Worm (Caenorhabditis elegans): ENCODE results near the gene M60.6.

Gene M60.6

ce11 chrX:8257687-8258086 is 5.4 kb upstream of the M60.6 start:
- no peak for TF ChIP-seq unc-62 (GFP tag; optimal IDR thresholded peaks at IDR 0.05)

- no peak for TF ChIP-seq unc-62 (GFP tag; optimal IDR thresholded peaks at IDR 0.05)
Observed at ce11 chrX:8255433-8255832, 3.2 kb upstream of the M60.6 start.

ce11 chrX:8247088-8247487 is 5.2 kb downstream of the M60.6 start:
- no peak for TF ChIP-seq unc-62 (GFP tag; optimal IDR thresholded peaks at IDR 0.05)

DNA sequence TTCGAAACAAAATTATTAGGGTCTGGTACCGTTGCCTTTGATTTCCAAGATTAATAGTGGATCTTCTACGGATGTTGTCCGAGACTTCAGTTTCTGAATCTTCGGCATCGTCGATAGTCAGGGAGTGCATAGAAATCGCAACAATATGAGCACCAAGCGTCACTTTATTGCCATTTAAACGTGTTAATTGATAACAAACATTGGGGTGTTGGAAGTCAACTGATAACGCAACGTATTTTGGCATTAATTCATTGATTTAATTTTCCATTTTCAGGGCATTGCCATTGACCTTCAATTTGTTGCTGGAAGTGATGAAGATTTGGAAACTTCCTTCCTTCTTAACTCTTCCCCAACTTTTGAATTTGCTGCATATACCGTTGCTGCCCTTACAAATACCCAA is 6.1 kb downstream of the M60.6 start, which contains the start of gene kqt-2:
TSS of gene kqt-2 (minus strand) at position 244 of the 400 bp plus-strand sequence.
- TF ChIP-seq unc-62 (GFP tag; optimal IDR thresholded peaks at IDR 0.05) = no peak

DNA sequence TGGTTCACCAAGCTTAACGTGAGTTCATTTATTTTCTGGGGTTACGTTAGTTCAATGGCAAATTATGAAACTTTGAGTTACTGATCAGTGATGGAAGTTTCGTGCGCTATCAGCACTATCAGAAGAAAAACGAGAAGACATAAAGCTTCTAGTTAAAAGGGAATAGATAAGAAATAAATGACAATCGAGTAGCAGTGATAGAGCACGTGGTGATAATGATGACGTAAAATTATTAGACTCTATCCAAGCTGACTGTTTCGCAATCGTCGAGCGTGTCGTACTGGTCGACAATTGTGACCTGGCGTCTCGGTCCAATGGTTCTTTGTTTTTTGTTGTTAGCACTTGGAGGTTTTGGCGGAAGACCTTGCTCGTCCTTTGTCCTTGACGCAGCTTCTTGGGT is 9.1 kb downstream of the M60.6 start:
- TF ChIP-seq unc-62 (GFP tag; optimal IDR thresholded peaks at IDR 0.05) = no peak

- TF ChIP-seq unc-62 (GFP tag; optimal IDR thresholded peaks at IDR 0.05) = no peak
Observed at ce11 chrX:8241906-8242305, 10.4 kb downstream of the M60.6 start, which contains the start of gene endu-2. TSS of gene endu-2 (plus strand) at chrX:8242301.

- no peak for TF ChIP-seq unc-62 (GFP tag; optimal IDR thresholded peaks at IDR 0.05)
Observed at ce11 chrX:8238639-8239055, 13.6 kb downstream of the M60.6 start.

ce11 chrX:8236515-8236914 is 15.7 kb downstream of the M60.6 start:
- no peak for TF ChIP-seq unc-62 (GFP tag; optimal IDR thresholded peaks at IDR 0.05)

- no peak for TF ChIP-seq unc-62 (GFP tag; optimal IDR thresholded peaks at IDR 0.05)
Observed at ce11 chrX:8235994-8236393, 16.3 kb downstream of the M60.6 start, which contains the start of gene M60.4. TSS of gene M60.4 (minus strand) at chrX:8236314.

- TF ChIP-seq unc-62 (GFP tag; optimal IDR thresholded peaks at IDR 0.05) = no peak
Observed at ce11 chrX:8233554-8233953, 18.7 kb downstream of the M60.6 start.

- TF ChIP-seq unc-62 (GFP tag; optimal IDR thresholded peaks at IDR 0.05) = no peak
Observed at ce11 chrX:8231858-8232257, 20.4 kb downstream of the M60.6 start, which contains the start of gene K02A6.3. TSS of gene K02A6.3 (minus strand) at chrX:8231931.

DNA sequence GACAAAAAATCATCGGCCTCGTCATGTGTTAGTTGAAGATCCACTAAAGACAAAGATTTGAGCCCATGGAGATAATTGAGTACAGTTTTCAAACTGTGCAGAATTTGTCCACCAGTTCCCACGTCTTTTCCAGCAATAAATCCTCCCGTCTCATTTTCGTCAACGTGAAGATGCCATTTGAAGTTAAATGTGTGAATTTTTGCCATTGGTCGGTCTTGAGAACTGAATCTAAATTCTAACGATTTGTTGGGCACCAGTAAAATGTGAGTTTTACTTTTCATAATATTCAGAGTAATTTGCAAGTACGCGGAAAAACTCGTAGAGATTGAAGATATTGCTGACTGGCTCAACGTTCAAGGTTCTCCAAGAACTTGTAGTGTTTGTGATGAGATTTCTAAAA is 21.7 kb downstream of the M60.6 start:
- no peak for TF ChIP-seq unc-62 (GFP tag; optimal IDR thresholded peaks at IDR 0.05)

- no peak for TF ChIP-seq unc-62 (GFP tag; optimal IDR thresholded peaks at IDR 0.05)
Observed at ce11 chrX:8229221-8229620, 23.0 kb downstream of the M60.6 start.

DNA sequence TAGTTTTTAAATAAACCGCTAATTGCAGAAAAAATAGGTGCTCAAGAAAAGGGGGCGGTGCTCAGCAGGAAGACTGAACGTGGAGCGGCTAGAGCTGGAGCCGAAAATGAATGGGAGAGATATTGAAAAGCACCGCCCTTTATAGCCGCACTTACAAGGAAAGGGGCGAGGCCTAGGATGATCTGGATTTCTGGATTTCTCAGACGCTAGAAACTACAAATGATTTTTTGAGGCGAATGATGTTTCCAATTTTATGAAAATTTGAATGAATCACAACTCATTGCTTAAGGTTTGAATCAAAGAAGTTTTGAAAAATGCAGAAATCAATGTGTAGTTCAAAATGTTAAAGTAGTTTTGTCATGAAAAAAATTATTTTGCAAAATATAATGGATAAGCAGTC is 27.3 kb downstream of the M60.6 start, which contains the start of gene K02A6.2:
TSS of gene K02A6.2 (minus strand) at position 101 of the 400 bp plus-strand sequence.
- no peak for TF ChIP-seq unc-62 (GFP tag; optimal IDR thresholded peaks at IDR 0.05)

- no peak for TF ChIP-seq unc-62 (GFP tag; optimal IDR thresholded peaks at IDR 0.05)
Observed at ce11 chrX:8219428-8219827, 32.8 kb downstream of the M60.6 start, which contains the start of gene K02A6.1. TSS of gene K02A6.1 (plus strand) at chrX:8219728.

DNA sequence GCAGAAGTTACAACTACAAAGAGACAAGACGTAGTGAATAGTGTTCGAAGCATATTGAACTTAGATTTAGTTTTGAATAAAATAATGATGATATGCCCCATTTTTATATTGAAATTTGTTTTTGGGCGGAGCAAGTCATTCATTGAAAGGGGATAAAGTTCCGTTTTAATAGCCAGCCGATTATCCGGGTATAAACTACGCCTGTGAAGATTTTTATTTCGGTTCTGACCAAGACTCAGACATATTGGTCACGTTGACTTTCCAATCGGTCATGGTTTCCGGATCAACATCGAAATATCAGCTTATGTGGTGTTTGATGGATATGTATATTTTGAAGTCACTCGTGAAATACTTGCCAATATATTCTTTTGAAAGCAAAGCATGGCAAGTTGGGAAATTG is 33.6 kb downstream of the M60.6 start, which contains the start of gene K02A6.4:
TSS of gene K02A6.4 (minus strand) at position 101 of the 400 bp plus-strand sequence.
- TF ChIP-seq unc-62 (GFP tag; optimal IDR thresholded peaks at IDR 0.05) = no peak

DNA sequence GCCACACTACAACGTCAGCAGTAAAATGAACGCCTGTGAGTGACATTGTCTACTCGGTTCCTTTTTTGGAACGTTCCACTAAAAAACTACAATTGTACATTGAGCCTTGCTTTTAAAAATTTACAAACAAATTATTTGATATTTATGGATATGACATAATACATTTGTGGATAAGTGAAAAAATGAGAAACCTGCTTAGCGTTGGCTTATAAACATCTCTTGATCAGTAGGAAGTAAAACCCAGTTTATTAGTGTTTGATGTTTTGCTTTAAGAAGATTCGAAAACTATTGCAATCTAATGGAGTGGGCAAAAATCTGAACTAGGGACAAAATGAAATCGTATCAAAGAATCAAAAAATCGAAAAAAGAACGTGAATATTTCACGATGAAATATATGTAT is 35.3 kb downstream of the M60.6 start:
- no peak for TF ChIP-seq unc-62 (GFP tag; optimal IDR thresholded peaks at IDR 0.05)
